Fruit fly (Drosophila melanogaster) whole organism: ENCODE results near the gene Hexo1.

Experiments
- CG8478 ChIP-seq: fragments of >200 bp; optimal IDR thresholded peaks from 2 replicates; lab custom pipeline; 2018; ENCODE audit warnings: inconsistent platforms
- Dll ChIP-seq: fragments of >200 bp; optimal IDR thresholded peaks from 2 replicates; lab custom pipeline; 2017
- EcR ChIP-seq, 2 experiments: fragments of >200 bp; optimal IDR thresholded peaks; 2 replicates each; lab custom pipeline; 2017; ENCODE audit warnings: missing biosample characterization in 2 of 2, missing genetic modification characterization in 2 of 2, missing genetic modification reagents in 2 of 2
- pan ChIP-seq: fragments of >200 bp; optimal IDR thresholded peaks from 2 replicates; lab custom pipeline; 2017
- psq ChIP-seq: fragments of >200 bp; optimal IDR thresholded peaks from 2 replicates; lab custom pipeline; 2017
- usp ChIP-seq: fragments of >200 bp; optimal IDR thresholded peaks from 2 replicates; lab custom pipeline; 2017; ENCODE audit warnings: missing biosample characterization, missing genetic modification characterization, mixed read lengths

DNA sequence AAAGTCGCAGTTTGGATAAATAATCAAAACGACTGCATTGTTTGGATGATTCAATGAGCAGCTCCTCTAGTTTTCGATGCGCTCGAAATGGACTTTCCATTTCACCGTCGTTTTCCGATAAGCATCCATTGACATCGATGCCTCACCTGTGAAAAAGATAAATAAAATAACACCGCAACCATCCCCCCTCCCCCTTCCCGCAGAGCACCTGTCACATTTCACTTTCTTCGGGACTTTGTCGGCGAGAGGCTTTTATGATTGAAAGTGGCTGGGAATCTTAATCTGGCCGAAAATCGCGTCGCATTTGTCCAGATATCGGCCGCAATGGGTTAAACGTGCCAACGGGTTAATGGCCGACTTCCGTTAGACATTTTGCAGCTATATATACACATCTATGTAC, 19.2 kb upstream of the Hexo1 start:
- TF ChIP-seq Dll (lab: Kevin White, UChicago) (no peak), psq (no peak), CG8478 (no peak), EcR (GFP tag; optimal IDR thresholded peaks at IDR 0.05; lab: Kevin White, UChicago) (no peak), usp (GFP tag; lab: Kevin White, UChicago) (no peak), pan (no peak)
